Worm (Caenorhabditis elegans) whole organism, early embryonic: Measurements from ENCODE around the gene his-42.

Experiments
- B0310.2 ChIP-seq: sonication (generic microtip); optimal IDR thresholded peaks from 2 replicates; lab custom pipeline; 2016; ENCODE audit warnings: mild to moderate bottlenecking, missing genetic modification characterization, missing compliant biosample characterization
- F13C5.2 ChIP-seq: sonication (generic microtip); optimal IDR thresholded peaks from 2 replicates; lab custom pipeline; 2017; ENCODE audit warnings: mild to moderate bottlenecking, missing genetic modification characterization, inconsistent platforms, missing compliant biosample characterization
- aly-1 ChIP-seq: sonication (generic microtip); optimal IDR thresholded peaks from 2 replicates; lab custom pipeline; 2016; ENCODE audit warnings: missing genetic modification characterization, missing compliant biosample characterization
- ama-1 ChIP-seq: fragments of 150-350 bp; optimal IDR thresholded peaks from 2 replicates; lab custom pipeline; 2014
- ceh-13 ChIP-seq: fragments of 200-800 bp; sonication (Bioruptor generic); optimal IDR thresholded peaks from 2 replicates; lab custom pipeline; 2018; ENCODE audit warnings: mild to moderate bottlenecking, missing genetic modification characterization, missing compliant biosample characterization
- ceh-36 ChIP-seq: sonication (generic microtip); optimal IDR thresholded peaks from 2 replicates; lab custom pipeline; 2016; ENCODE audit warnings: missing genetic modification characterization, inconsistent platforms, missing compliant biosample characterization
- ets-7 ChIP-seq: sonication (generic microtip); optimal IDR thresholded peaks from 2 replicates; lab custom pipeline; 2016; ENCODE audit warnings: missing genotype, missing genetic modification characterization, missing compliant biosample characterization
- flt-1 ChIP-seq: fragments of 200-800 bp; sonication (Bioruptor generic); IDR thresholded peaks from 2 replicates; pipeline ENCODE4 v1.3.6; 2022; ENCODE audit warnings: missing genetic modification characterization, missing compliant biosample characterization
- hmbx-1 ChIP-seq: sonication (generic microtip); optimal IDR thresholded peaks from 2 replicates; lab custom pipeline; 2016; ENCODE audit warnings: mild to moderate bottlenecking, missing genetic modification characterization, missing compliant biosample characterization
- hmg-4 ChIP-seq: fragments of 200-800 bp; sonication (Bioruptor generic); optimal IDR thresholded peaks from 2 replicates; lab custom pipeline; 2018; ENCODE audit warnings: mild to moderate bottlenecking, missing genetic modification characterization, missing compliant biosample characterization
- hnd-1 ChIP-seq: sonication (generic microtip); optimal IDR thresholded peaks from 2 replicates; lab custom pipeline; 2016; ENCODE audit warnings: missing genetic modification characterization, missing compliant biosample characterization
- pes-1 ChIP-seq: fragments of 200-800 bp; sonication (Bioruptor generic); IDR thresholded peaks from 2 replicates; pipeline ENCODE4 v1.3.6; 2022; ENCODE audit warnings: missing genetic modification reagents, missing genetic modification characterization, missing compliant biosample characterization
- scrt-1 ChIP-seq: fragments of 200-800 bp; sonication (Bioruptor generic); IDR thresholded peaks from 2 replicates; pipeline ENCODE4 v1.3.6; 2022; ENCODE audit warnings: missing genetic modification characterization, missing compliant biosample characterization
- sea-1 ChIP-seq: fragments of 200-800 bp; sonication (Bioruptor generic); conservative IDR thresholded peaks from 2 replicates; pipeline ENCODE4 v1.3.6; 2022; ENCODE audit warnings: missing genetic modification characterization, missing compliant biosample characterization
- tbx-11 ChIP-seq: fragments of 200-800 bp; sonication (Bioruptor generic); IDR thresholded peaks from 2 replicates; pipeline ENCODE4 v1.3.6; 2022; ENCODE audit warnings: missing genetic modification characterization, missing compliant biosample characterization
- tbx-37 ChIP-seq: fragments of 200-800 bp; sonication (Bioruptor generic); conservative IDR thresholded peaks from 2 replicates; pipeline ENCODE4 v1.3.6; 2022; ENCODE audit warnings: missing genetic modification reagents, missing genetic modification characterization, missing compliant biosample characterization
- tra-4 ChIP-seq: sonication (generic microtip); optimal IDR thresholded peaks from 2 replicates; lab custom pipeline; 2017; ENCODE audit warnings: missing genetic modification characterization, missing compliant biosample characterization

Gene his-42

ce11 chrII:13791570-13792279 is 36.8 kb downstream of the his-42 start, which contains the start of gene ZK131.11:
Gene ZK131.11, plus strand, starts transcription at chrII:13792229.
- TF ChIP-seq hnd-1 (tag; lab: Kevin White, UChicago) (no peak), ama-1 (lab: Kevin White, UChicago) (no peak), tbx-37 (GFP tag; lab: Robert Waterston, UW) (no peak), scrt-1 (no peak), tbx-11 (GFP tag; lab: Robert Waterston, UW) (no peak), pes-1 (GFP tag; lab: Robert Waterston, UW) (no peak), B0310.2 (tag; lab: Kevin White, UChicago) (no peak), sea-1 (no peak), ceh-13 (no peak), aly-1 (no peak), ets-7 (tag; lab: Kevin White, UChicago) (no peak), flt-1 (GFP tag; lab: Robert Waterston, UW) (no peak), hmg-4 (GFP tag; lab: Kevin White, UChicago) (no peak), hmbx-1 (tag; lab: Kevin White, UChicago) (no peak), F13C5.2 (no peak), ceh-36 (tag; lab: Kevin White, UChicago) (no peak)

- TF ChIP-seq B0310.2 (tag; lab: Kevin White, UChicago) (no peak), hmg-4 (GFP tag; lab: Kevin White, UChicago) (no peak), scrt-1 (no peak), sea-1 (no peak), aly-1 (no peak), flt-1 (GFP tag; lab: Robert Waterston, UW) (no peak), tbx-11 (GFP tag; lab: Robert Waterston, UW) (no peak), tra-4 (tag; lab: Kevin White, UChicago) (no peak), F13C5.2 (no peak), hmbx-1 (tag; lab: Kevin White, UChicago) (no peak), ceh-36 (tag; lab: Kevin White, UChicago) (no peak), ceh-13 (no peak), pes-1 (GFP tag; lab: Robert Waterston, UW) (no peak)
These were observed 38.8 kb downstream of the his-42 start for ce11 chrII:13789714-13790113.

DNA sequence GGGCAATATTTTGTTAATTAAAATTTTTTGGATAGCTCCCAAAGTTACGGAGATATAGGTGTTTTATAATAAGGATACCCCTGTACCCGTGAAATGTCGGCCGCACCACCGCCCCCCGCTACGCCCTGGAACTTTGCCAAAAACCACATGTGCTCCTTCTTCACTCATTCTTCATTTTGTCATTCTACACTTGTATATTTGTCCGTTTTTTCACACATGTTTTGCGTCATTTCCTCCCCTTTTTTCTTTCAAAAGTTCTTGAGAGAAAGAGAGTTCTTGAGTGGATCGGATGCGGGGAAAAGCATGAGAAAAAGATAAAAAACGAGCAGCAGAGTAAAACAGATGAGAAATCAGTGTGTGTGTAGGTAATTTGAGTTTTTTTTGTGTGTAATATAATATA is 39.7 kb downstream of the his-42 start:
- TF ChIP-seq tbx-37 (GFP tag; lab: Robert Waterston, UW) (no peak), F13C5.2 (no peak), flt-1 (GFP tag; lab: Robert Waterston, UW) (no peak), tbx-11 (GFP tag; lab: Robert Waterston, UW) (no peak)

DNA sequence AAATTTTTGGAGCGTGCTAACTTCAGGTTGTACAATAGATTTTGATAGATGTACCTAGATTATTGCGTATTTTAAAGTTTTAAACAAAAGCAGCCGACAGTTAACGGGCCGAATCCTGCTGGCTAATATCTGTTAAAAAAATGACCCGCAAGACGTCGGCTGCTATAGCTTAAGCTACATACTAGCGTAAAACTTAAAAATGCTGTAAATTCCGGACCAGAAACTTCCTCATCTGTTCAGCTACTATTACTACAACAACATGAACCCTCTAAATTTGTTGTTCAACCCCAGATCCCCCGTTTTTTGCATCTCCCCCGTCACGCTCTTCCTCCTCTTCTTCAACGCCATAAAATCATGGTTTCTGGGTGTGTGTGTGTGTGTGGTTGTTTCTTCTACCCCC is 41.6 kb downstream of the his-42 start:
- TF ChIP-seq flt-1 (GFP tag; lab: Robert Waterston, UW), result no peak
- no peak for TF ChIP-seq F13C5.2
- TF ChIP-seq hmbx-1 (tag; lab: Kevin White, UChicago), result no peak
- no peak for TF ChIP-seq tbx-11 (GFP tag; lab: Robert Waterston, UW)
- no peak for TF ChIP-seq ets-7 (tag; lab: Kevin White, UChicago)
- TF ChIP-seq pes-1 (GFP tag; lab: Robert Waterston, UW), result no peak
- no peak for TF ChIP-seq B0310.2 (tag; lab: Kevin White, UChicago)
- no peak for TF ChIP-seq ama-1 (lab: Kevin White, UChicago)

- TF ChIP-seq hmg-4 (GFP tag; lab: Kevin White, UChicago), result peak; percentile 0
- TF ChIP-seq aly-1, result no peak
These were observed 42.9 kb downstream of the his-42 start for ce11 chrII:13785582-13785981.

DNA sequence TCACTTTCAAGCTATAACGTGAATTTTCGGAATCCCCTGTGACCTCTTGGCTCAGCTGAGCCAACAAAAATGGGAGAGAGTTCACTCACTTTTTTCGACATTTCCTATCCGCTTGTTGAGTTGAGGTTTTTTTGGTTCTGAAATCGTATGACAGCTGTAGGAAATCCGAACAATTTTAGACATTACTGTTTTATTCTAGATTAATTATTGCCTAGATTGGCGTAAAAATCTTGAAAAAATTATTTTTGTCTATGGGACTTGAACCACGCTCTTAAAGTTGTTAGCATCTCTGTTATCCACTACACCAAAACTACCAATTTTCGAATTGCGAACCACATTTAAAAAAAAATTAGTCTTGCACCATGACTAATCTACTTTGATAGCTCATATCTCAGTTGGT is 44.6 kb downstream of the his-42 start, which contains the start of gene C01B9.4:
C01B9.4 (minus strand) TSS at position 101 of the 400 bp plus-strand sequence.
- TF ChIP-seq hmg-4 (GFP tag; lab: Kevin White, UChicago) (no peak), scrt-1 (no peak), F13C5.2 (no peak), flt-1 (GFP tag; lab: Robert Waterston, UW) (no peak), tbx-11 (GFP tag; lab: Robert Waterston, UW) (no peak), hmbx-1 (tag; lab: Kevin White, UChicago) (no peak), tra-4 (tag; lab: Kevin White, UChicago) (no peak), ets-7 (tag; lab: Kevin White, UChicago) (no peak), B0310.2 (tag; lab: Kevin White, UChicago) (no peak), hnd-1 (tag; lab: Kevin White, UChicago) (no peak), pes-1 (GFP tag; lab: Robert Waterston, UW) (no peak), sea-1 (no peak), ceh-13 (no peak), ama-1 (lab: Kevin White, UChicago) (no peak), tbx-37 (GFP tag; lab: Robert Waterston, UW) (no peak), ceh-36 (tag; lab: Kevin White, UChicago) (no peak)

DNA sequence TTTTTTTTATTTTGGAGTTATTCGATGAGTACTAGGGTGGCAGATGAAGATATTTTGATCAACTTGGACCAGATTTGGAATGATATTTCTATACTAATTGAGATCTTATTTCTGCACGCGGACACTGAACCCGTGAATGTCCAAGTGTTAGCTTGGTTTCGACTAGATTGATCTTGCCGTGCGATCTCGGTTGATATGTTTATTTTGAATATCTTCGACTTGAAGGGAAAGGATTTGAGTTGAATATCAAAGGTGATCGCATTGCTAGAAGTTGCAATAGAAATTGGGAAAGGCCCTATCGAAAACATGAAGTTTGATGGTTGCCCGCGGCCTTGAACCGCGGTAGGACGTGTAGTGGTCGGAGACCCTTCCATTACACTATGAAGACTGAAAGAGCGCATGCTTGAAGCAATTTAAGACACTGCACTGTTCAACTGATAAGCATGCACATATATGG is 47.7 kb downstream of the his-42 start:
- TF ChIP-seq ceh-36 (tag; lab: Kevin White, UChicago) (no peak), ets-7 (tag; lab: Kevin White, UChicago) (no peak), hnd-1 (tag; lab: Kevin White, UChicago) (no peak), scrt-1 (no peak), hmg-4 (GFP tag; lab: Kevin White, UChicago) (no peak), F13C5.2 (no peak)
